Fruit fly (Drosophila melanogaster): Measurements from ENCODE around the gene Atg5.

dm6 chrX:7349963-7350362 lies 26.4 kb upstream of the Atg5 start:
- TF ChIP-seq EcR (GFP tag; optimal IDR thresholded peaks at IDR 0.05) (no peak), usp (GFP tag; optimal IDR thresholded peaks at IDR 0.05) (no peak)

Data from whole organism.